Worm (Caenorhabditis elegans) whole organism, L4 larva: ENCODE data around the gene B0222.1.

Experiments
- F10B5.3 ChIP-seq: sonication (generic microtip); optimal IDR thresholded peaks from 2 replicates; lab custom pipeline; 2016; ENCODE audit warnings: mild to moderate bottlenecking, missing genetic modification characterization, missing compliant biosample characterization
- R02D3.7 ChIP-seq: fragments of 150-350 bp; sonication (generic microtip); optimal IDR thresholded peaks from 3 replicates; lab custom pipeline; 2014; ENCODE audit warnings: missing biosample characterization, missing genetic modification characterization
- ceh-28 ChIP-seq: fragments of 150-350 bp; optimal IDR thresholded peaks from 2 replicates; lab custom pipeline; 2014; ENCODE audit warnings: missing biosample characterization, missing genetic modification reagents, missing genetic modification characterization
- lin-39 ChIP-seq: fragments of 150-350 bp; optimal IDR thresholded peaks from 2 replicates; lab custom pipeline; 2014; ENCODE audit warnings: missing biosample characterization, missing genetic modification reagents, missing genetic modification characterization
- mep-1 ChIP-seq: fragments of 150-350 bp; sonication (generic microtip); optimal IDR thresholded peaks from 3 replicates; lab custom pipeline; 2014; ENCODE audit warnings: missing biosample characterization, missing genetic modification characterization
- nhr-237 ChIP-seq: sonication (generic microtip); optimal IDR thresholded peaks from 2 replicates; lab custom pipeline; 2017; ENCODE audit warnings: missing biosample characterization, missing genetic modification characterization
- nhr-28 ChIP-seq: fragments of 150-350 bp; optimal IDR thresholded peaks from 2 replicates; lab custom pipeline; 2014; ENCODE audit warnings: missing biosample characterization, missing genetic modification characterization
- nhr-77 ChIP-seq: fragments of 150-350 bp; optimal IDR thresholded peaks from 2 replicates; lab custom pipeline; 2014; ENCODE audit warnings: missing biosample characterization, missing genetic modification characterization
- unc-130 ChIP-seq: sonication (generic microtip); optimal IDR thresholded peaks from 2 replicates; lab custom pipeline; 2016; ENCODE audit warnings: missing genetic modification reagents, missing genetic modification characterization, missing compliant biosample characterization
- zip-2 ChIP-seq: fragments of 150-350 bp; optimal IDR thresholded peaks from 2 replicates; lab custom pipeline; 2014; ENCODE audit warnings: missing biosample characterization, missing genetic modification characterization
- ztf-11 ChIP-seq: fragments of 150-350 bp; optimal IDR thresholded peaks from 2 replicates; lab custom pipeline; 2014; ENCODE audit warnings: missing biosample characterization, missing genetic modification characterization

DNA sequence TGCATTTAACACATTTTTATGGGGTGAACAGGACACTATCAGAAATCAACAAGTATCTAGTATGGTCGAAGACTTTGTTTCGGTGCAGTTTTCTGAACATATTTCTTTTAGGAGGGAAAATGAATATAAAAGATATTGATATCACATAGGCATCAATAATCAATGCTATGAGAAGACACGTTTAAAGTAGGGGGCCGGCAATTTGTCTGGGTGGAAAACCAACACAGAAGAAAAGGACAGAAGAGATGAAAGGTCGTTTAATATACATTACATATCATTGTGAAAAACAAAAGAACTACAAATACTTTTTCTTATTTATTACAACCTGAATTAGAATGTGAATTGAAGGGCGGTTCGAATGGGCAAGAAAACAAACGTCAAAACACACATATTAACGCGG is 18.3 kb downstream of the B0222.1 start:
- no peak for TF ChIP-seq zip-2 (tag; lab: Kevin White, UChicago)
- TF ChIP-seq ztf-11 (tag; lab: Kevin White, UChicago) = no peak
- no peak for TF ChIP-seq nhr-237 (tag; lab: Kevin White, UChicago)
- TF ChIP-seq mep-1 (tag; lab: Kevin White, UChicago) = no peak
- no peak for TF ChIP-seq lin-39 (tag; lab: Kevin White, UChicago)
- TF ChIP-seq unc-130 (GFP tag; lab: Kevin White, UChicago) = no peak
- TF ChIP-seq ceh-28 (tag; lab: Kevin White, UChicago) = no peak
- TF ChIP-seq F10B5.3 (tag; lab: Kevin White, UChicago) = no peak
- TF ChIP-seq nhr-28 (tag; lab: Kevin White, UChicago) = no peak
- TF ChIP-seq nhr-77 (tag; lab: Kevin White, UChicago) = no peak
- no peak for TF ChIP-seq R02D3.7 (tag; lab: Kevin White, UChicago)
